Fruit fly (Drosophila melanogaster) whole organism, adult: Measurements from ENCODE around the gene Dnai2.

Experiments used
- CG11617 ChIP-seq: fragments of 200-800 bp; sonication (Bioruptor generic); optimal IDR thresholded peaks from 2 replicates; lab custom pipeline; 2017; ENCODE audit warnings: mild to moderate bottlenecking, missing biosample characterization, missing genetic modification reagents, missing genetic modification characterization
- CG12768 ChIP-seq: fragments of 200-800 bp; sonication (Bioruptor generic); optimal IDR thresholded peaks from 2 replicates; lab custom pipeline; 2017; ENCODE audit warnings: missing biosample characterization, missing genetic modification characterization, mild to moderate bottlenecking, moderate library complexity, missing genetic modification reagents
- CG14711 ChIP-seq: fragments of 200-800 bp; sonication (Bioruptor generic); optimal IDR thresholded peaks from 2 replicates; lab custom pipeline; 2018; ENCODE audit warnings: missing biosample characterization, mild to moderate bottlenecking, missing genetic modification characterization, moderate library complexity
- CG1620 ChIP-seq: fragments of 200-800 bp; sonication (Bioruptor generic); optimal IDR thresholded peaks from 2 replicates; lab custom pipeline; 2016; ENCODE audit warnings: missing biosample characterization, missing genetic modification characterization
- CG33017 ChIP-seq: fragments of 200-800 bp; sonication (Bioruptor generic); optimal IDR thresholded peaks from 2 replicates; lab custom pipeline; 2018; ENCODE audit warnings: missing biosample characterization, mild to moderate bottlenecking, missing genetic modification characterization, moderate library complexity
- CG5204 ChIP-seq: fragments of 200-800 bp; sonication (Bioruptor generic); optimal IDR thresholded peaks from 2 replicates; lab custom pipeline; 2016; ENCODE audit warnings: missing biosample characterization, missing genetic modification characterization
- CG7045 ChIP-seq: fragments of 200-800 bp; sonication (Bioruptor generic); optimal IDR thresholded peaks from 2 replicates; lab custom pipeline; 2017; ENCODE audit warnings: missing biosample characterization, mild to moderate bottlenecking, missing genetic modification characterization
- CG7101 ChIP-seq: fragments of 200-800 bp; sonication (Bioruptor generic); optimal IDR thresholded peaks from 2 replicates; lab custom pipeline; 2018; ENCODE audit warnings: missing biosample characterization, mild to moderate bottlenecking, missing genetic modification characterization, moderate library complexity
- Clk ChIP-seq: fragments of 200-800 bp; sonication (Bioruptor generic); optimal IDR thresholded peaks from 2 replicates; lab custom pipeline; 2017; ENCODE audit warnings: missing biosample characterization, missing genetic modification characterization
- Crg-1 ChIP-seq: fragments of 200-800 bp; sonication (Bioruptor generic); optimal IDR thresholded peaks from 2 replicates; lab custom pipeline; 2016; ENCODE audit warnings: missing biosample characterization, missing genetic modification characterization
- Hr96 ChIP-seq: fragments of 200-800 bp; sonication (Bioruptor generic); optimal IDR thresholded peaks from 2 replicates; lab custom pipeline; 2016; ENCODE audit warnings: missing biosample characterization, missing genetic modification characterization
- Mnt ChIP-seq: fragments of 200-800 bp; sonication (Bioruptor generic); optimal IDR thresholded peaks from 2 replicates; lab custom pipeline; 2016; ENCODE audit warnings: missing biosample characterization, mild to moderate bottlenecking, missing genetic modification characterization
- bab1 ChIP-seq: fragments of 200-800 bp; sonication (Bioruptor generic); optimal IDR thresholded peaks from 3 replicates; lab custom pipeline; 2019; ENCODE audit warnings: missing biosample characterization, mild to moderate bottlenecking, missing genetic modification characterization, moderate library complexity
- cic ChIP-seq: fragments of 200-800 bp; sonication (Bioruptor generic); optimal IDR thresholded peaks from 2 replicates; lab custom pipeline; 2017; ENCODE audit warnings: missing biosample characterization, mild to moderate bottlenecking, missing genetic modification characterization, moderate library complexity
- cnc ChIP-seq, 2 experiments: fragments of >200 bp; optimal IDR thresholded peaks; 2 replicates each; lab custom pipeline; 2017
- kay ChIP-seq: fragments of 200-800 bp; sonication (Bioruptor generic); peaks from one replicate; lab custom pipeline; 2016; ENCODE audit warnings: missing biosample characterization, missing genetic modification characterization, borderline replicate concordance
- ovo ChIP-seq: fragments of 200-800 bp; sonication (Bioruptor generic); optimal IDR thresholded peaks from 2 replicates; lab custom pipeline; 2016; ENCODE audit warnings: missing biosample characterization, missing genetic modification characterization
- pad ChIP-seq: fragments of 200-800 bp; sonication (Bioruptor generic); optimal IDR thresholded peaks from 3 replicates; lab custom pipeline; 2017; ENCODE audit warnings: missing biosample characterization, missing genetic modification characterization, mild to moderate bottlenecking, moderate library complexity, missing genetic modification reagents
- tj ChIP-seq: fragments of 200-800 bp; sonication (Bioruptor generic); optimal IDR thresholded peaks from 3 replicates; lab custom pipeline; 2017; ENCODE audit warnings: missing biosample characterization, mild to moderate bottlenecking, missing genetic modification characterization, moderate library complexity
- toe ChIP-seq: fragments of 200-800 bp; sonication (Bioruptor generic); optimal IDR thresholded peaks from 2 replicates; lab custom pipeline; 2016; ENCODE audit warnings: missing biosample characterization, missing genetic modification characterization

Dnai2 gene

DNA sequence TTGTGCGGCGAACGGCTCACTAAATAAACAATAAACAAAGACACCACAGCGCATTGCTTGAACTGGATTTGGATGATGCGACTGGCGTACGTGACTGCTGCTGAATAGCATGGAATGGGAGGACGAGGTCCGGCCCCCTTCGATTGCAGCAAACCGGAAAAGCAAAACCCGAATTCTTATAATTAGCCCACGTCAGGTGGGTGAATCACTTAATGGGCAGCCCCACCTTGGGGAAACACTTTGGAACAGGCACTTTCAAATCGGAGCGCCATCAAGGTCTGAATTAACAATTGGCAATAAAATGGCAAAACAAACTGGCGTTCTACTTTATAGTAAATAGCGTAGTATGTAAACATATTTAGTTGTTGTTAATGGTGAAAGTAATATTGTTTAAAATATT lies 3.2 kb downstream of the Dnai2 start:
- TF ChIP-seq kay (GFP tag; lab: Kevin White, UChicago) (peak; percentile 18), CG14711 (tag; lab: Kevin White, UChicago) (no peak)

DNA sequence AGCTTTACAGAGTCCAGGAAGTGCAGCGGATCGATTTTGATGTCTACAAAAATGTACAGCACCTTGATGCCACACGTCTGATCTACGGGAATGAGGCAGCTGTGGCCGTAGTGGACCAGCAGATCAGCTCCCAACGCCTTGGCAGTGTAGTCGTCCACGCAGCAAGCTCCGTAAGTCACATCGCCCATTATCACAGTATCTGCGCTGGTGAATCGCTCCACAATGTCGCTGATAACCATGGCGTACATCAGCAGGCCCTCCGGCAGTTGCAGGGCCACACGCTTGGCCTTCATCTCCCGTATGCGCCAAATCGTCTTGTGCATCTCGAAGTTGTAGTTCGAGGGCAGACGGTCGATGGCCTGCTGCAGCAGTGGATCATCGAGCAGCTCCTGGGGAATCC lies 4.0 kb downstream of the Dnai2 start:
- TF ChIP-seq tj (GFP tag; lab: Kevin White, UChicago) (no peak), CG14711 (tag; lab: Kevin White, UChicago) (no peak), CG1620 (GFP tag; lab: Kevin White, UChicago) (no peak), cnc (optimal IDR thresholded peaks at IDR 0.05; lab: Kevin White, UChicago) (no peak), CG11617 (GFP tag; lab: Kevin White, UChicago) (no peak), CG33017 (no peak), CG7101 (no peak), bab1 (no peak), CG5204 (no peak), CG12768 (no peak), Hr96 (GFP tag; lab: Kevin White, UChicago) (no peak), Mnt (no peak), pad (GFP tag; lab: Kevin White, UChicago) (no peak), cic (no peak), toe (no peak), CG7045 (GFP tag; lab: Kevin White, UChicago) (no peak), Clk (no peak), Crg-1 (GFP tag; lab: Kevin White, UChicago) (no peak), kay (GFP tag; lab: Kevin White, UChicago) (no peak), ovo (no peak)

DNA sequence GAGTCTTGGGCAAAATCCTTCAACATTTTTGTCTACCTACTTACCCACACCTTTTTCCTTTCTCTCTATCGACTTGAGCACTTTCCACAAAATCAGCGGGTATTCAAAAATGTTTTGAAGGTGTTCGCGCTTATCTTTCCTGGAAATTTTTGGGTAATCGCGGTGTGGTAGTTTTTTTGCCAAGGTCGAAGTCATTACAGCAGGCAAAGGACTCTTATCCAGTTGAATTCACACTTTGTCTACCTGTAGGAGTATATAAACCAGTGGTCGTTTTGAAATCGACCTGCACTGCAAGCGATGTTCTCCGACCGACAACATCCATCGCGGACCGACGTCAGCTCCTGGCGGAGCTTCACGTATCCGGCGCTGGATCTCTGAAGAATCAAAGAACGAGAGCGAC lies 6.2 kb downstream of the Dnai2 start:
- TF ChIP-seq toe (no peak), Clk (no peak), CG33017 (no peak), pad (GFP tag; lab: Kevin White, UChicago) (no peak), cnc (optimal IDR thresholded peaks at IDR 0.05; lab: Kevin White, UChicago) (no peak), Crg-1 (GFP tag; lab: Kevin White, UChicago) (no peak), ovo (no peak), kay (GFP tag; lab: Kevin White, UChicago) (no peak), cic (no peak), bab1 (no peak), Mnt (no peak), CG14711 (tag; lab: Kevin White, UChicago) (no peak), CG7101 (no peak), Hr96 (GFP tag; lab: Kevin White, UChicago) (no peak), CG7045 (GFP tag; lab: Kevin White, UChicago) (no peak), CG12768 (no peak), CG11617 (GFP tag; lab: Kevin White, UChicago) (no peak), tj (GFP tag; lab: Kevin White, UChicago) (no peak), CG1620 (GFP tag; lab: Kevin White, UChicago) (no peak), CG5204 (no peak)

DNA sequence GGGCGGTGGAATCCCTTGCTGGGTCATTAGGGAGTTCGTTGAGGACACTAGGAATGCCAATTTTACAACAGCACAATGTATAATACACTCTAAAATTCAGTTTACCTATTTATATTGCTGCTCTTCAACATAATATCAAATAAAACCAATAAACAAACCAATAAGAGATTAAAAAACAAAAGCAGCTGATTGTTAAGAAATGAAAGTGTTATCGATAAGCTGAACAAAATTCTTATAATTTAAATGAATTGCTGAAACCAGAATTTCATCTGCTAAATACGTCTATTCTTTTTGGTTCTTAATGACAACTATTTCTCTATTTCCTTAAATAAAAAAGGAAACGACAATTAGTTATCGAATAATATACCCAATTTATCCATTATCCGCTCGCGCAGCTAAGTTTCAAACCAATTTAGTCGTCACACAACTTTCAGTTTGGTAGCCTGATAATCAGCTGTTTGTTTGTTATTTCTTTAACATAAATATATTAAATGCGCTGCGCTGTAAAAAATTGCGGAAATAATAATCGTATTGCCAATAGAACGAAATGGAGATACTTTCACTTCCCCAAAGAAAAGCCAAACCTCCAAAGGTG lies 7.8 kb downstream of the Dnai2 start, which contains the start of the genes Pldn and CG14135:
TSS of gene Pldn (minus strand) at position 197 of the 595 bp plus-strand sequence.
TSS of gene CG14135 (plus strand) at position 369 of the 595 bp plus-strand sequence.
- TF ChIP-seq CG12768 (no peak), bab1 (peak; percentile 2), kay (GFP tag; lab: Kevin White, UChicago) (peak; percentile 90)

DNA sequence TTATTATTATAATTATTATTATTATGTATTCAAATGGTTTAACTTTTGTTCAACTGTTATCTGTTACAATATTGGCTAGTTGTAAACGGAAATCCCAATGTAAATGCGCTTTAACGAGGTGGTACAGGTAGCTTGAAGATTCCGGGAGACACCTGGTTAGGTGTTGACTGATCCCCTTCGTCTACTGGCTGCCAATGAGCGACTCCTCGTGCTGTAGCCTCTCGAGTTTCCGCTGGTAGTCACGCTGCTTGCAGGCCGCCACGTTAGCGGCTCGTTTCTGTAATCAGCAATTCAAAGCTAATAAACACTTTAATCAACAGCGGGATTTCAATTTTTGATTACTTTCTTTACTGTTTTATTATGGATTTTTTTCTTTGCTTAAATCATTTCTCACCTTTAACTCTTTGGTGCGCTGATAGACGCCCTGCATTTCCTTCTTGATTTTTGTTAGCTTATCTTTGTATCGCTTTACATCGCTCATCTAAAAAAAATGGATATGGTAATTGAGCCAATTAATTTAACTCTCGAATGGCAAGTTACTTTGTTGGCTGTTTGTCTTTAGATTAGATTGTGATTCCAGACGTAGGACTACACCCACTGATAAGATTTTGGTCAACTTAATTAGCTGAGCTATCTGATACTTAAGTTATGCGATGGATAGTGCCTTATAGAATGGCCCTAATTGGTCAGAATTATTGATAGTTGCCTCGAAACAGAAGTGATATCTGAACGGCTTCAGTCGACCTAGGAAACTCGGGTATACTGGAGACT lies 9.0 kb downstream of the Dnai2 start:
- peak; percentile 24 for TF ChIP-seq Crg-1 (GFP tag; lab: Kevin White, UChicago)
- peak; percentile 51 for TF ChIP-seq ovo
- peak; percentile 3 for TF ChIP-seq CG7045 (GFP tag; lab: Kevin White, UChicago)
- no peak for TF ChIP-seq cnc (optimal IDR thresholded peaks at IDR 0.05; lab: Kevin White, UChicago)
- peak; percentile 74 for TF ChIP-seq Mnt
- TF ChIP-seq pad (GFP tag; lab: Kevin White, UChicago) = no peak
- TF ChIP-seq CG11617 (GFP tag; lab: Kevin White, UChicago) = peak; percentile 70
- no peak for TF ChIP-seq Clk
- peak; percentile 56 for TF ChIP-seq CG33017
- peak; percentile 92 for TF ChIP-seq cic
- peak; percentile 73 for TF ChIP-seq CG7101

DNA sequence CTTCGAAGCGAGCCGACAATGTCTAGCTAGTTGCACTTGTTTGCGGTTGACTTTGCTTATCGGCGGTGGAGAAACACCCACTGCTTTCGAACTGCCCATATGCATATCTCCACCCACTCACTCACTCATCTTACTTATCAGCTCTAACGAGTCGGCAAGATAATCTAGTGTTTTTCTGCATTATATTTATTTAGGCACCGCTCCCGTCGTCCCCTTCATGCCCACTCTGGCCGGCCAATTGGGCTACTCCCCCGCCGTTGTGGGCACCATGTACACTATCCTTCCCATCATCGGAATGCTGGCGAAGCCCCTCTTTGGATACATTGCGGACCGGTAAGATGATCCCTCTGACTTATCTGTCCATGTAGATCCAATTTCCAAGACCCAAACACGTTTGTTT lies 13.2 kb downstream of the Dnai2 start:
- TF ChIP-seq CG12768 (peak; percentile 16), Clk (no peak), cic (peak; percentile 39)

DNA sequence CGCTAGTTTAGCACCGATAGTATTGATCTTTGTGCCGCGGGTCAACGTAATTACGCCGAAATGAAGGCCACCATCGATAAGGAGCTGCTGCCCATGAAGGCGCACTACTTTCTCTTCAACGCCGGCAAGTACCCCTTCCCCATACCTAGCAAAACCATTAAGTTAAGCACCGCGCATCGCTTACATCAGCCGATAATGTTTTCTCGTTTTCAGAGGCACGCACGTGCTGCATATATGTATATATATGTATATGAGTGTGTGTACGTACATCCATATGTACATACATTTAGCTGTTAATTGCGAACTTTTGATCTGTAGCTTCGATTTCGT lies 14.6 kb downstream of the Dnai2 start:
- TF ChIP-seq tj (GFP tag; lab: Kevin White, UChicago) (peak; percentile 78), Hr96 (GFP tag; lab: Kevin White, UChicago) (no peak), CG7101 (no peak)
